Fruit fly (Drosophila melanogaster): ENCODE measurements around the gene CG5321.

The CG5321 gene

DNA sequence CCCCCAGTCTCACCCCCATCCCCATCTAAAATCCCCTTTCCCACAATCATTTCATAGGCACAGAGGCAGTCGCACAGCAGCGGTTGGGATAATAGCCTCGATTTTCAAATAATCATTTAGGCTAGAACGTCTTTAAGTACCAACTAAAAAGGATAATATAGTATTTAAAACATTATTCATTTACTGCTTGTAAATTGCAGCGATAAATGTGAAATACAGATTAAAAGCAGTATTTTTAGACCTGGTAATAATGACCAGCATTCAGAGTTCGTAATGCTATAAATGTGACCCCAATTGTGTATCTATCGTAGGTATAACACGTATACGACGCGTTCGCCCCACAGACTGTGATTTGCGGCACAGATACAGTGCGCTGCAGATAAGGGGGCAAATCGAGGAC, 48.2 kb downstream of the CG5321 start (continued):
- TF ChIP-seq bowl (GFP tag; IDR thresholded peaks at IDR 0.05) (no peak), CG12391 (tag; optimal IDR thresholded peaks at IDR 0.05) (peak; percentile 43), CG17328 (GFP tag; IDR thresholded peaks at IDR 0.05) (no peak), CG16863 (GFP tag; optimal IDR thresholded peaks at IDR 0.05) (no peak), CG6175 (GFP tag; IDR thresholded peaks at IDR 0.05) (no peak), CG14667 (GFP tag; IDR thresholded peaks at IDR 0.05) (no peak), trem (tag; optimal IDR thresholded peaks at IDR 0.05) (no peak), B-H1 (GFP tag; IDR thresholded peaks at IDR 0.05) (no peak), CG31388 (GFP tag; optimal IDR thresholded peaks at IDR 0.05) (no peak), ttk (GFP tag; IDR thresholded peaks at IDR 0.05) (no peak), CG10565 (GFP tag; optimal IDR thresholded peaks at IDR 0.05) (no peak), Med (GFP tag) (peak; percentile 65), ash1 (GFP tag; optimal IDR thresholded peaks at IDR 0.05) (no peak), CG7357 (GFP tag; IDR thresholded peaks at IDR 0.05) (no peak), Ssrp (tag; optimal IDR thresholded peaks at IDR 0.05) (no peak), CG10979 (tag; optimal IDR thresholded peaks at IDR 0.05) (peak; percentile 40), CG9932 (GFP tag; IDR thresholded peaks at IDR 0.05) (no peak), TFAM (GFP tag; optimal IDR thresholded peaks at IDR 0.05) (no peak), CG11085 (GFP tag; IDR thresholded peaks at IDR 0.05) (no peak), CG4404 (GFP tag; IDR thresholded peaks at IDR 0.05) (no peak), Ets97D (GFP tag; optimal IDR thresholded peaks at IDR 0.05) (no peak), Fer2 (tag; optimal IDR thresholded peaks at IDR 0.05) (no peak), CG18262 (tag; optimal IDR thresholded peaks at IDR 0.05) (peak; percentile 39), sd (tag; optimal IDR thresholded peaks at IDR 0.05) (no peak), Hr3 (GFP tag; optimal IDR thresholded peaks at IDR 0.05) (no peak), al (GFP tag; IDR thresholded peaks at IDR 0.05) (no peak), ERR (GFP tag; optimal IDR thresholded peaks at IDR 0.05) (no peak), H2.0 (GFP tag; IDR thresholded peaks at IDR 0.05) (no peak), CG12299 (tag; optimal IDR thresholded peaks at IDR 0.05) (peak; percentile 20), tap (tag; optimal IDR thresholded peaks at IDR 0.05) (peak; percentile 44), stwl (tag; optimal IDR thresholded peaks at IDR 0.05) (no peak), peb (GFP tag; IDR thresholded peaks at IDR 0.05) (no peak), MBD-R2 (GFP tag; IDR thresholded peaks at IDR 0.05) (no peak), Kr (GFP tag; optimal IDR thresholded peaks at IDR 0.05) (no peak), CG11695 (GFP tag; IDR thresholded peaks at IDR 0.05) (no peak), gem (tag; optimal IDR thresholded peaks at IDR 0.05) (peak; percentile 61), CG10209 (GFP tag; optimal IDR thresholded peaks at IDR 0.05) (peak; percentile 37), Neu2 (GFP tag; optimal IDR thresholded peaks at IDR 0.05; ENCODE audit: borderline replicate concordance) (no peak), Eip74EF (GFP tag; optimal IDR thresholded peaks at IDR 0.05) (peak in 1 of 2 experiments; percentile 22), CG11504 (tag; optimal IDR thresholded peaks at IDR 0.05) (peak; percentile 69), CG8290 (GFP tag; optimal IDR thresholded peaks at IDR 0.05) (no peak), CG8290 (tag; optimal IDR thresholded peaks at IDR 0.05) (peak in 1 of 2 experiments; percentile 1), Bteb2 (GFP tag; optimal IDR thresholded peaks at IDR 0.05) (no peak), tx (GFP tag; optimal IDR thresholded peaks at IDR 0.05) (no peak), HLHmδ (GFP tag; optimal IDR thresholded peaks at IDR 0.05) (no peak), CG14014 (GFP tag; IDR thresholded peaks at IDR 0.05) (no peak), tio (GFP tag; optimal IDR thresholded peaks at IDR 0.05) (no peak), CG2199 (GFP tag; IDR thresholded peaks at IDR 0.05) (no peak), pho (GFP tag; optimal IDR thresholded peaks at IDR 0.05) (no peak), CG12769 (tag; optimal IDR thresholded peaks at IDR 0.05) (peak; percentile 64), dmrt99B (tag; optimal IDR thresholded peaks at IDR 0.05) (peak; percentile 74), lola (GFP tag; optimal IDR thresholded peaks at IDR 0.05) (no peak), cad (GFP tag; optimal IDR thresholded peaks at IDR 0.05) (no peak)

All from whole organism, embryonic.